Fruit fly (Drosophila melanogaster) whole organism, prepupa: ENCODE data around the gene CG11768.

Source experiments
- CG6808 ChIP-seq: fragments of 200-800 bp; sonication (Bioruptor generic); optimal IDR thresholded peaks from 3 replicates; lab custom pipeline; 2017; ENCODE audit warnings: missing biosample characterization, missing genetic modification characterization, mild to moderate bottlenecking, moderate library complexity, missing genetic modification reagents
- CG8319 ChIP-seq: fragments of 200-800 bp; sonication (Bioruptor generic); optimal IDR thresholded peaks from 3 replicates; lab custom pipeline; 2016; ENCODE audit warnings: missing biosample characterization, missing genetic modification characterization
- CG9139 ChIP-seq: fragments of 200-800 bp; sonication (Bioruptor generic); optimal IDR thresholded peaks from 3 replicates; lab custom pipeline; 2017; ENCODE audit warnings: missing biosample characterization, mild to moderate bottlenecking, missing genetic modification characterization
- Hr38 ChIP-seq: sonication (Bioruptor generic); optimal IDR thresholded peaks from 2 replicates; lab custom pipeline; 2016; ENCODE audit warnings: missing biosample characterization, missing genetic modification characterization
- Hr39 ChIP-seq: fragments of 200-800 bp; sonication (Bioruptor generic); optimal IDR thresholded peaks from 2 replicates; lab custom pipeline; 2016; ENCODE audit warnings: missing biosample characterization, missing genetic modification characterization
- Hr4 ChIP-seq: fragments of 200-800 bp; sonication (Bioruptor generic); optimal IDR thresholded peaks from 3 replicates; lab custom pipeline; 2016; ENCODE audit warnings: missing biosample characterization, missing genetic modification characterization
- Met ChIP-seq: fragments of 200-800 bp; sonication (Bioruptor generic); optimal IDR thresholded peaks from 3 replicates; lab custom pipeline; 2016; ENCODE audit warnings: missing biosample characterization, missing genetic modification characterization
- OdsH ChIP-seq: fragments of 200-800 bp; sonication (Bioruptor generic); optimal IDR thresholded peaks from 3 replicates; lab custom pipeline; 2016; ENCODE audit warnings: missing biosample characterization, missing genetic modification characterization
- Sox102F ChIP-seq: fragments of 200-800 bp; sonication (Bioruptor generic); optimal IDR thresholded peaks from 2 replicates; lab custom pipeline; 2016; ENCODE audit warnings: missing biosample characterization, mild to moderate bottlenecking, missing genetic modification characterization
- Sox15 ChIP-seq: fragments of 200-800 bp; sonication (Bioruptor generic); optimal IDR thresholded peaks from 3 replicates; lab custom pipeline; 2016; ENCODE audit warnings: missing biosample characterization, missing genetic modification characterization
- ss ChIP-seq, 2 experiments: fragments of 200-800 bp; sonication (Bioruptor generic); optimal IDR thresholded peaks; 2 replicates in 1 of 2; 3 replicates in 1 of 2; lab custom pipeline; 2017 to 2018; ENCODE audit warnings: mild to moderate bottlenecking in 2 of 2, missing biosample characterization in 2 of 2, missing genetic modification characterization in 2 of 2, moderate library complexity in 1 of 2

dm6 chr3R:8731597-8732263 lies 36.3 kb downstream of the CG11768 start, which contains the start of the genes M1BP and CG8202:
- TF ChIP-seq ss (GFP tag; optimal IDR thresholded peaks at IDR 0.05; lab: Kevin White, UChicago) = no peak
- TF ChIP-seq Sox102F (GFP tag; lab: Kevin White, UChicago) = no peak
- no peak for TF ChIP-seq Hr38
- TF ChIP-seq Hr39 (GFP tag; lab: Kevin White, UChicago) = peak; percentile 77
- TF ChIP-seq CG6808 (GFP tag; lab: Kevin White, UChicago) = no peak
- peak; percentile 79 for TF ChIP-seq CG8319
- TF ChIP-seq Hr4 (GFP tag; lab: Kevin White, UChicago) = no peak
- TF ChIP-seq OdsH (GFP tag; lab: Kevin White, UChicago) = peak; percentile 89
- TF ChIP-seq CG9139 = no peak
- TF ChIP-seq Sox15 (GFP tag; lab: Kevin White, UChicago) = peak; percentile 81
- TF ChIP-seq Met (GFP tag; lab: Kevin White, UChicago) = no peak
